Worm (Caenorhabditis elegans) whole organism, L4 larva: ENCODE results near the gene C08F8.9.

Source experiments
- ceh-28 ChIP-seq: fragments of 150-350 bp; optimal IDR thresholded peaks from 2 replicates; lab custom pipeline; 2014; ENCODE audit warnings: missing biosample characterization, missing genetic modification reagents, missing genetic modification characterization
- dpl-1 ChIP-seq: fragments of 150-350 bp; optimal IDR thresholded peaks from 2 replicates; lab custom pipeline; 2014; ENCODE audit warnings: missing biosample characterization, missing genetic modification reagents, missing genetic modification characterization
- hlh-11 ChIP-seq: fragments of 200-800 bp; sonication (Bioruptor generic); optimal IDR thresholded peaks from 2 replicates; lab custom pipeline; 2018; ENCODE audit warnings: mild to moderate bottlenecking, missing genetic modification characterization, missing compliant biosample characterization
- nhr-11 ChIP-seq: fragments of 150-350 bp; optimal IDR thresholded peaks from 2 replicates; lab custom pipeline; 2014; ENCODE audit warnings: missing biosample characterization, missing genetic modification characterization
- nhr-77 ChIP-seq: fragments of 150-350 bp; optimal IDR thresholded peaks from 2 replicates; lab custom pipeline; 2014; ENCODE audit warnings: missing biosample characterization, missing genetic modification characterization
- unc-39 ChIP-seq: sonication (generic microtip); optimal IDR thresholded peaks from 2 replicates; lab custom pipeline; 2017; ENCODE audit warnings: missing biosample characterization, missing genetic modification characterization
- ztf-11 ChIP-seq: fragments of 150-350 bp; optimal IDR thresholded peaks from 2 replicates; lab custom pipeline; 2014; ENCODE audit warnings: missing biosample characterization, missing genetic modification characterization

ce11 chrIV:11159886-11160285, 18.5 kb downstream of the C08F8.9 start, which contains the start of gene mboa-4:
- TF ChIP-seq nhr-11 (tag; lab: Kevin White, UChicago) (no peak), unc-39 (tag; lab: Kevin White, UChicago) (no peak), ztf-11 (no peak), dpl-1 (GFP tag; lab: Kevin White, UChicago) (no peak), nhr-77 (tag; lab: Kevin White, UChicago) (no peak), ceh-28 (tag; lab: Kevin White, UChicago) (no peak), hlh-11 (no peak)
